Fruit fly (Drosophila melanogaster) whole organism, wandering third instar larva: Measurements from ENCODE around the gene mRpL9.

Source experiments
- Abd-B ChIP-seq: fragments of >200 bp; optimal IDR thresholded peaks from 2 replicates; lab custom pipeline; 2017; ENCODE audit warnings: missing biosample characterization, missing genetic modification characterization
- CG32264 ChIP-seq: fragments of 200-800 bp; sonication (Bioruptor generic); optimal IDR thresholded peaks from 2 replicates; lab custom pipeline; 2016; ENCODE audit warnings: missing biosample characterization, missing genetic modification characterization
- CG9705 ChIP-seq: fragments of 200-800 bp; sonication (Bioruptor generic); optimal IDR thresholded peaks from 2 replicates; lab custom pipeline; 2018; ENCODE audit warnings: missing biosample characterization, mild to moderate bottlenecking, missing genetic modification characterization
- CrebA ChIP-seq: fragments of 200-800 bp; sonication (Bioruptor generic); optimal IDR thresholded peaks from 2 replicates; lab custom pipeline; 2016; ENCODE audit warnings: missing biosample characterization, mild to moderate bottlenecking, missing genetic modification characterization, borderline replicate concordance
- Dfd ChIP-seq: fragments of >200 bp; optimal IDR thresholded peaks from 2 replicates; lab custom pipeline; 2017; ENCODE audit warnings: missing biosample characterization, missing genetic modification characterization
- Dif ChIP-seq: fragments of 200-275, 200-300 bp; sonication (Bioruptor generic); optimal IDR thresholded peaks from 2 replicates; lab custom pipeline; 2018; ENCODE audit warnings: missing biosample characterization, missing genetic modification characterization; ENCODE audit not compliant: partially characterized antibody
- GATAd ChIP-seq: sonication (Bioruptor generic); optimal IDR thresholded peaks from 2 replicates; lab custom pipeline; 2016; ENCODE audit warnings: missing biosample characterization, missing genetic modification characterization
- HLH106 ChIP-seq: fragments of 200-800 bp; optimal IDR thresholded peaks from 3 replicates; lab custom pipeline; 2019; ENCODE audit warnings: missing biosample characterization, mild to moderate bottlenecking, missing genetic modification characterization, moderate library complexity
- Hnf4 ChIP-seq: fragments of 200-800 bp; sonication (Bioruptor generic); optimal IDR thresholded peaks from 2 replicates; lab custom pipeline; 2016; ENCODE audit warnings: missing biosample characterization, mild to moderate bottlenecking, missing genetic modification characterization
- Hr78 ChIP-seq: fragments of >200 bp; optimal IDR thresholded peaks from 2 replicates; lab custom pipeline; 2017; ENCODE audit warnings: missing biosample characterization, missing genetic modification characterization
- Hr83 ChIP-seq: fragments of 200-300 bp; sonication (Bioruptor generic); optimal IDR thresholded peaks from 2 replicates; lab custom pipeline; 2016; ENCODE audit warnings: missing biosample characterization, mild to moderate bottlenecking, missing genetic modification characterization, moderate library complexity; ENCODE audit not compliant: poor library complexity, severe bottlenecking
- Jra ChIP-seq: sonication (Bioruptor generic); optimal IDR thresholded peaks from 2 replicates; lab custom pipeline; 2016; ENCODE audit warnings: missing biosample characterization, missing genetic modification characterization
- Mio ChIP-seq: sonication (Bioruptor generic); optimal IDR thresholded peaks from 2 replicates; lab custom pipeline; 2016; ENCODE audit warnings: missing biosample characterization, missing genetic modification characterization
- Myc ChIP-seq: fragments of >200 bp; optimal IDR thresholded peaks from 2 replicates; lab custom pipeline; 2017
- N ChIP-seq: fragments of >200 bp; optimal IDR thresholded peaks from 2 replicates; lab custom pipeline; 2018; ENCODE audit warnings: missing biosample characterization, missing external identifiers, missing genetic modification characterization
- OdsH ChIP-seq: fragments of 200-800 bp; sonication (Bioruptor generic); optimal IDR thresholded peaks from 2 replicates; lab custom pipeline; 2016; ENCODE audit warnings: missing biosample characterization, mild to moderate bottlenecking, missing genetic modification characterization
- Rel ChIP-seq, 2 experiments: fragments of 200-800 bp; sonication (Bioruptor generic) in 1 of 2; optimal IDR thresholded peaks; 2 replicates in 1 of 2; 3 replicates in 1 of 2; lab custom pipeline; 2016 to 2019; ENCODE audit warnings: mild to moderate bottlenecking in 2 of 2, missing biosample characterization in 2 of 2, missing genetic modification characterization in 2 of 2, moderate library complexity in 1 of 2
- Sp1 ChIP-seq: fragments of 200-800 bp; sonication (Bioruptor generic); optimal IDR thresholded peaks from 3 replicates; lab custom pipeline; 2019; ENCODE audit warnings: missing biosample characterization, mild to moderate bottlenecking, missing genetic modification characterization, moderate library complexity
- Vsx2 ChIP-seq: fragments of 200-300, 225-300 bp; sonication (Bioruptor generic); optimal IDR thresholded peaks from 2 replicates; lab custom pipeline; 2018; ENCODE audit warnings: missing biosample characterization, missing genetic modification characterization; ENCODE audit not compliant: partially characterized antibody
- br ChIP-seq: fragments of 200-800 bp; sonication (Bioruptor generic); optimal IDR thresholded peaks from 2 replicates; lab custom pipeline; 2016; ENCODE audit warnings: missing biosample characterization, missing genetic modification characterization
- brk ChIP-seq: fragments of 200-800 bp; sonication (Bioruptor generic); optimal IDR thresholded peaks from 2 replicates; lab custom pipeline; 2016; ENCODE audit warnings: missing biosample characterization, mild to moderate bottlenecking, missing genetic modification characterization
- dl ChIP-seq, 2 experiments: fragments of 175-275, 200-275 bp in 1 of 2; fragments of 200-275 bp in 1 of 2; sonication (Bioruptor generic); optimal IDR thresholded peaks; lab custom pipeline; 2018; ENCODE audit warnings: mild to moderate bottlenecking in 2 of 2, missing biosample characterization in 2 of 2, missing genetic modification characterization in 2 of 2, moderate library complexity in 2 of 2; ENCODE audit not compliant: partially characterized antibody in 2 of 2, insufficient read depth in 1 of 2
- dmrt93B ChIP-seq: fragments of 200-800 bp; sonication (Bioruptor generic); optimal IDR thresholded peaks from 2 replicates; lab custom pipeline; 2018; ENCODE audit warnings: missing biosample characterization, mild to moderate bottlenecking, missing genetic modification characterization
- dsf ChIP-seq: sonication (Bioruptor generic); optimal IDR thresholded peaks from 2 replicates; lab custom pipeline; 2016; ENCODE audit warnings: missing biosample characterization, missing genetic modification characterization, borderline replicate concordance
- ey ChIP-seq: fragments of 200-800 bp; sonication (Bioruptor generic); optimal IDR thresholded peaks from 2 replicates; lab custom pipeline; 2016; ENCODE audit warnings: missing biosample characterization, missing genetic modification characterization
- foxo ChIP-seq, 2 experiments: fragments of 200-800 bp; sonication (Bioruptor generic); optimal IDR thresholded peaks; 2 replicates in 1 of 2; 3 replicates in 1 of 2; lab custom pipeline; 2016 to 2017; ENCODE audit warnings: missing biosample characterization in 2 of 2, missing genetic modification characterization in 2 of 2
- fru ChIP-seq: fragments of 200-800 bp; sonication (Bioruptor generic); optimal IDR thresholded peaks from 3 replicates; lab custom pipeline; 2016; ENCODE audit warnings: missing biosample characterization, mild to moderate bottlenecking, missing genetic modification characterization
- h ChIP-seq: fragments of 200-800 bp; sonication (Bioruptor generic); optimal IDR thresholded peaks from 3 replicates; lab custom pipeline; 2016; ENCODE audit warnings: missing biosample characterization, mild to moderate bottlenecking, missing genetic modification characterization
- jim ChIP-seq: fragments of 175-275, 200-325 bp; sonication (Bioruptor generic); optimal IDR thresholded peaks from 2 replicates; lab custom pipeline; 2016; ENCODE audit warnings: missing biosample characterization, mild to moderate bottlenecking, missing genetic modification characterization
- lola ChIP-seq: fragments of >200 bp; optimal IDR thresholded peaks from 2 replicates; lab custom pipeline; 2017; ENCODE audit warnings: missing biosample characterization, missing genetic modification characterization
- pan ChIP-seq: fragments of >200 bp; optimal IDR thresholded peaks from 2 replicates; lab custom pipeline; 2017
- psq ChIP-seq: fragments of 200-800 bp; sonication (Bioruptor generic); optimal IDR thresholded peaks from 3 replicates; lab custom pipeline; 2017; ENCODE audit warnings: missing biosample characterization, mild to moderate bottlenecking, missing genetic modification characterization, moderate library complexity
- rgr ChIP-seq: fragments of 200-800 bp; sonication (Bioruptor generic); optimal IDR thresholded peaks from 3 replicates; lab custom pipeline; 2016; ENCODE audit warnings: missing biosample characterization, mild to moderate bottlenecking, missing genetic modification characterization
- sage ChIP-seq: fragments of 200-800 bp; sonication (Bioruptor generic); optimal IDR thresholded peaks from 2 replicates; lab custom pipeline; 2016; ENCODE audit warnings: missing biosample characterization, mild to moderate bottlenecking, missing genetic modification characterization
- sv ChIP-seq: fragments of 200-800 bp; sonication (Bioruptor generic); optimal IDR thresholded peaks from 3 replicates; lab custom pipeline; 2016; ENCODE audit warnings: missing biosample characterization, missing genetic modification characterization
- tai ChIP-seq: sonication (Bioruptor generic); optimal IDR thresholded peaks from 2 replicates; lab custom pipeline; 2016; ENCODE audit warnings: missing biosample characterization, missing genetic modification characterization
- usp ChIP-seq: fragments of >200 bp; optimal IDR thresholded peaks from 2 replicates; lab custom pipeline; 2017; ENCODE audit warnings: missing biosample characterization, missing genetic modification characterization

mRpL9 gene

dm6 chr3R:15339111-15339510, 8.6 kb downstream of the mRpL9 start:
- no peak for TF ChIP-seq Rel (GFP tag; optimal IDR thresholded peaks at IDR 0.05; lab: Kevin White, UChicago)
- peak; percentile 76 for TF ChIP-seq Rel (tag; optimal IDR thresholded peaks at IDR 0.05; lab: Kevin White, UChicago)
- TF ChIP-seq Hr78: no peak

- TF ChIP-seq dmrt93B (GFP tag; lab: Kevin White, UChicago) (no peak), Myc (lab: Kevin White, UChicago) (no peak), CG32264 (no peak), Jra (GFP tag; lab: Kevin White, UChicago) (no peak), sv (GFP tag; lab: Kevin White, UChicago) (no peak), psq (GFP tag; lab: Kevin White, UChicago) (no peak), Dif (GFP tag; lab: Kevin White, UChicago) (no peak), dsf (GFP tag; lab: Kevin White, UChicago) (no peak), h (no peak), fru (GFP tag; lab: Kevin White, UChicago) (no peak), Hr83 (no peak), jim (GFP tag; lab: Kevin White, UChicago) (no peak)
- TF ChIP-seq, all 38 proteins: peak for 0
These were observed 9.7 kb downstream of the mRpL9 start, which contains the start of gene SerRS-m for dm6 chr3R:15340052-15340732. Gene SerRS-m, plus strand, starts transcription at chr3R:15340667.

dm6 chr3R:15342432-15342925, 11.9 kb downstream of the mRpL9 start:
- TF ChIP-seq foxo (GFP tag; optimal IDR thresholded peaks at IDR 0.05; lab: Kevin White, UChicago) (peak in 1 of 2 experiments; percentile 38), OdsH (GFP tag; lab: Kevin White, UChicago) (peak; percentile 12), fru (GFP tag; lab: Kevin White, UChicago) (no peak), Myc (lab: Kevin White, UChicago) (no peak), Rel (GFP tag; optimal IDR thresholded peaks at IDR 0.05; lab: Kevin White, UChicago) (no peak), Rel (tag; optimal IDR thresholded peaks at IDR 0.05; lab: Kevin White, UChicago) (no peak), HLH106 (tag; lab: Kevin White, UChicago) (peak; percentile 16), ey (GFP tag; lab: Kevin White, UChicago) (peak; percentile 7), Sp1 (GFP tag; lab: Kevin White, UChicago) (no peak)

- TF ChIP-seq pan: peak; percentile 86
- TF ChIP-seq fru (GFP tag; lab: Kevin White, UChicago): peak; percentile 73
- TF ChIP-seq br: peak; percentile 49
- peak; percentile 34 for TF ChIP-seq CG9705 (GFP tag; lab: Kevin White, UChicago)
- peak; percentile 65 for TF ChIP-seq sv (GFP tag; lab: Kevin White, UChicago)
- TF ChIP-seq Rel (GFP tag; optimal IDR thresholded peaks at IDR 0.05; lab: Kevin White, UChicago): no peak
- TF ChIP-seq Rel (tag; optimal IDR thresholded peaks at IDR 0.05; lab: Kevin White, UChicago): peak; percentile 93
- peak; percentile 51 for TF ChIP-seq psq (GFP tag; lab: Kevin White, UChicago)
- TF ChIP-seq GATAd: no peak
- TF ChIP-seq Dfd: no peak
- TF ChIP-seq OdsH (GFP tag; lab: Kevin White, UChicago): peak; percentile 68
- TF ChIP-seq Abd-B (GFP tag; lab: Kevin White, UChicago): no peak
- TF ChIP-seq Jra (GFP tag; lab: Kevin White, UChicago): peak; percentile 57
- no peak for TF ChIP-seq dl (GFP tag; optimal IDR thresholded peaks at IDR 0.05; lab: Kevin White, UChicago; ENCODE audit: insufficient read depth in 1 of 2, partially characterized antibody in 2 of 2)
- TF ChIP-seq Hr78: no peak
- no peak for TF ChIP-seq jim (GFP tag; lab: Kevin White, UChicago)
- TF ChIP-seq ey (GFP tag; lab: Kevin White, UChicago): peak; percentile 71
- no peak for TF ChIP-seq Mio (GFP tag; lab: Kevin White, UChicago)
- TF ChIP-seq foxo (GFP tag; optimal IDR thresholded peaks at IDR 0.05; lab: Kevin White, UChicago): peak in 1 of 2 experiments; percentile 76
- TF ChIP-seq h: peak; percentile 70
- no peak for TF ChIP-seq usp (GFP tag; lab: Kevin White, UChicago)
- no peak for TF ChIP-seq brk (GFP tag; lab: Kevin White, UChicago)
- no peak for TF ChIP-seq Vsx2
- no peak for TF ChIP-seq sage (GFP tag; lab: Kevin White, UChicago)
- TF ChIP-seq tai (GFP tag; lab: Kevin White, UChicago): no peak
- no peak for TF ChIP-seq lola (GFP tag; lab: Kevin White, UChicago)
- no peak for TF ChIP-seq Myc (lab: Kevin White, UChicago)
- TF ChIP-seq CG32264: peak; percentile 34
- TF ChIP-seq dsf (GFP tag; lab: Kevin White, UChicago): no peak
- TF ChIP-seq CrebA (GFP tag; lab: Kevin White, UChicago): no peak
- peak; percentile 68 for TF ChIP-seq Sp1 (GFP tag; lab: Kevin White, UChicago)
- peak; percentile 56 for TF ChIP-seq HLH106 (tag; lab: Kevin White, UChicago)
- TF ChIP-seq Hnf4: no peak
- TF ChIP-seq Hr83: peak; percentile 82
- no peak for TF ChIP-seq N (GFP tag; lab: Kevin White, UChicago)
- peak; percentile 63 for TF ChIP-seq rgr
These were observed 12.6 kb downstream of the mRpL9 start, which contains the start of gene Nagk for dm6 chr3R:15342926-15343685. Gene Nagk, minus strand, starts transcription at chr3R:15343256.
